Fruit fly (Drosophila melanogaster) S2 (cell line): ENCODE measurements around the gene Coa8.

Source experiments
- CG8478 ChIP-seq: fragments of >200 bp; optimal IDR thresholded peaks from 2 replicates; lab custom pipeline; 2018
- CTCF ChIP-seq, 2 experiments: fragments of >200 bp; optimal IDR thresholded peaks; 2 replicates each; lab custom pipeline; 2018

DNA sequence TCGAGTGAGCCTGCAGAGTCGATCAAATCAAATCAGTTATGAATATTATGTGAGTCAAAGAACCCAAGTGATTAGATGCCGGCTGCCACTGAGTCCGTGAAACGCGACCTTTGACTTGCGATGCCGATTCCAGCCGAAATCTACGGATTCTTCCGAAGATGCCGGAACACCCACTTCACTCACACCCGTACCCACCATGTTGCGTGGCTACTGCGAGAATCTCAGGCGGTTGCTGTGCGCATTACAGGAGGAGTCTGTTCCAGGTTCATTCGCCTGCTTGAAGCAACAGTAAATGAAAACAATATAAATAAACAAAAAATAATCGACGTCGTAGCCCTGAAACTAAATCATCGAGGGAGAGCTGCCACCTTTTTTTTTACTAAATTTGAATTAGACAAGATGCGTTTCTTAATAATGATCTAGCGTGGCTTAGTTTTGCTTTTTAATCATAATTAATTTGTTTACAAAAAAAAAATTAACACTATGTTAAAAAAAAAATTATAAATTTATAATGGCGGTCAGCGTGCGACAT is 21.6 kb downstream of the Coa8 start, which contains the start of gene Ldaf1:
- no peak for TF ChIP-seq CTCF (optimal IDR thresholded peaks at IDR 0.05; lab: Kevin White, UChicago)
- no peak for TF ChIP-seq CG8478 (lab: Kevin White, UChicago)
